Fruit fly (Drosophila melanogaster) whole organism, embryonic: ENCODE measurements around the gene Bro.

Source experiments
- BEAF-32 ChIP-seq: fragments of 200-800 bp; sonication (Bioruptor generic); optimal IDR thresholded peaks from 3 replicates; lab custom pipeline; 2017; ENCODE audit warnings: missing biosample characterization, missing genetic modification characterization, mild to moderate bottlenecking, moderate library complexity, missing genetic modification reagents
- Bgb ChIP-seq: fragments of 200-800 bp; sonication (Bioruptor generic); IDR thresholded peaks from 2 replicates; pipeline ENCODE4 v1.3.6; 2022; ENCODE audit warnings: missing biosample characterization, missing genetic modification characterization; ENCODE audit not compliant: partially characterized antibody
- BtbVII ChIP-seq: fragments of 200-800 bp; sonication (Bioruptor generic); optimal IDR thresholded peaks from 3 replicates; lab custom pipeline; 2017; ENCODE audit warnings: missing biosample characterization, mild to moderate bottlenecking, missing genetic modification characterization
- CG10462 ChIP-seq: fragments of 200-800 bp; sonication (Bioruptor generic); optimal IDR thresholded peaks from 2 replicates; lab custom pipeline; 2016; ENCODE audit warnings: missing biosample characterization, missing genetic modification characterization
- CG12104 ChIP-seq: fragments of 200-800 bp; sonication (Bioruptor generic); optimal IDR thresholded peaks from 3 replicates; lab custom pipeline; 2016; ENCODE audit warnings: missing biosample characterization, missing genetic modification characterization
- CG12299 ChIP-seq: fragments of 200-800 bp; sonication (Bioruptor generic); optimal IDR thresholded peaks from 2 replicates; lab custom pipeline; 2018; ENCODE audit warnings: missing biosample characterization, mild to moderate bottlenecking, missing genetic modification characterization
- CG1233 ChIP-seq: fragments of 200-800 bp; sonication (Bioruptor generic); optimal IDR thresholded peaks from 4 replicates; lab custom pipeline; 2018; ENCODE audit warnings: missing biosample characterization, mild to moderate bottlenecking, missing genetic modification characterization
- CG12391 ChIP-seq: fragments of 200-800 bp; sonication (Bioruptor generic); optimal IDR thresholded peaks from 3 replicates; lab custom pipeline; 2018; ENCODE audit warnings: missing biosample characterization, mild to moderate bottlenecking, missing genetic modification characterization, moderate library complexity
- CG12659 ChIP-seq: fragments of 200-800 bp; sonication (Bioruptor generic); optimal IDR thresholded peaks from 3 replicates; lab custom pipeline; 2017; ENCODE audit warnings: mild to moderate bottlenecking, missing biosample characterization, missing genetic modification reagents, missing genetic modification characterization
- CG13287 ChIP-seq: fragments of 200-800 bp; sonication (Bioruptor generic); IDR thresholded peaks from 2 replicates; pipeline ENCODE4 v1.3.6; 2022; ENCODE audit warnings: missing biosample characterization, missing genetic modification characterization; ENCODE audit not compliant: partially characterized antibody
- CG13296 ChIP-seq: fragments of 200-800 bp; sonication (Bioruptor generic); optimal IDR thresholded peaks from 3 replicates; lab custom pipeline; 2018; ENCODE audit warnings: missing biosample characterization, mild to moderate bottlenecking, missing genetic modification characterization
- CG15514 ChIP-seq: fragments of 200-800 bp; sonication (Bioruptor generic); optimal IDR thresholded peaks from 3 replicates; lab custom pipeline; 2017; ENCODE audit warnings: missing biosample characterization, missing genetic modification characterization, mild to moderate bottlenecking, moderate library complexity, missing genetic modification reagents
- CG17186 ChIP-seq: fragments of 200-800 bp; sonication (Bioruptor generic); optimal IDR thresholded peaks from 3 replicates; lab custom pipeline; 2017; ENCODE audit warnings: missing biosample characterization, missing genetic modification reagents, missing genetic modification characterization
- CG17385 ChIP-seq: fragments of 200-800 bp; sonication (Bioruptor generic); optimal IDR thresholded peaks from 3 replicates; lab custom pipeline; 2018; ENCODE audit warnings: missing biosample characterization, mild to moderate bottlenecking, missing genetic modification characterization
- CG2199 ChIP-seq: fragments of 200-800 bp; sonication (Bioruptor generic); IDR thresholded peaks from 3 replicates; pipeline ENCODE4 v1.3.6; 2022; ENCODE audit warnings: missing biosample characterization, missing genetic modification characterization
- CG2712 ChIP-seq: fragments of 200-800 bp; optimal IDR thresholded peaks from 3 replicates; lab custom pipeline; 2019; ENCODE audit warnings: missing biosample characterization, mild to moderate bottlenecking, missing genetic modification characterization, moderate library complexity
- CG33213 ChIP-seq: fragments of 200-800 bp; sonication (Bioruptor generic); optimal IDR thresholded peaks from 3 replicates; lab custom pipeline; 2016; ENCODE audit warnings: missing biosample characterization, missing genetic modification characterization
- CG34376 ChIP-seq: fragments of 200-800 bp; sonication (Bioruptor generic); optimal IDR thresholded peaks from 2 replicates; lab custom pipeline; 2018; ENCODE audit warnings: missing biosample characterization, mild to moderate bottlenecking, missing genetic modification characterization
- CG3847 ChIP-seq: fragments of 200-800 bp; sonication (Bioruptor generic); IDR thresholded peaks from 2 replicates; pipeline ENCODE4 v1.3.6; 2022; ENCODE audit warnings: missing biosample characterization, missing genetic modification characterization
- CG43689 ChIP-seq: fragments of 200-800 bp; sonication (Bioruptor generic); IDR thresholded peaks from 2 replicates; pipeline ENCODE4 v1.3.6; 2022; ENCODE audit warnings: missing biosample characterization, missing genetic modification characterization
- CG4617 ChIP-seq: fragments of 200-800 bp; sonication (Bioruptor generic); optimal IDR thresholded peaks from 3 replicates; lab custom pipeline; 2016; ENCODE audit warnings: missing biosample characterization, missing genetic modification characterization, borderline replicate concordance
- CG6689 ChIP-seq: fragments of 200-800 bp; sonication (Bioruptor generic); IDR thresholded peaks from 2 replicates; pipeline ENCODE4 v1.3.6; 2022; ENCODE audit warnings: missing biosample characterization, missing genetic modification characterization
- CG9727 ChIP-seq: fragments of 200-800 bp; sonication (Bioruptor generic); optimal IDR thresholded peaks from 3 replicates; lab custom pipeline; 2017; ENCODE audit warnings: missing biosample characterization, mild to moderate bottlenecking, missing genetic modification characterization
- Dp ChIP-seq: fragments of 200-800 bp; sonication (Bioruptor generic); optimal IDR thresholded peaks from 2 replicates; lab custom pipeline; 2018; ENCODE audit warnings: missing biosample characterization, mild to moderate bottlenecking, missing genetic modification characterization, moderate library complexity
- Ets65A ChIP-seq: fragments of 200-800 bp; sonication (Bioruptor generic); peaks from one replicate; lab custom pipeline; 2016; ENCODE audit warnings: missing biosample characterization, missing genetic modification characterization
- Hsf ChIP-seq: fragments of 200-800 bp; sonication (Bioruptor generic); optimal IDR thresholded peaks from 3 replicates; lab custom pipeline; 2016; ENCODE audit warnings: missing biosample characterization, missing genetic modification characterization
- Myb ChIP-seq: fragments of 200-800 bp; sonication (Bioruptor generic); optimal IDR thresholded peaks from 2 replicates; lab custom pipeline; 2016; ENCODE audit warnings: missing biosample characterization, missing genetic modification characterization
- NfI ChIP-seq: fragments of 200-800 bp; sonication (Bioruptor generic); optimal IDR thresholded peaks from 3 replicates; lab custom pipeline; 2018; ENCODE audit warnings: missing biosample characterization, mild to moderate bottlenecking, missing genetic modification characterization, moderate library complexity
- Scr ChIP-seq: fragments of 200-800 bp; sonication (Bioruptor generic); IDR thresholded peaks from 2 replicates; pipeline ENCODE4 v1.3.6; 2022; ENCODE audit warnings: missing biosample characterization, missing genetic modification characterization; ENCODE audit not compliant: partially characterized antibody
- Sry-β ChIP-seq: fragments of 200-800 bp; sonication (Bioruptor generic); optimal IDR thresholded peaks from 2 replicates; lab custom pipeline; 2018; ENCODE audit warnings: missing biosample characterization, mild to moderate bottlenecking, missing genetic modification characterization, moderate library complexity
- Vsx1 ChIP-seq: fragments of 200-800 bp; sonication (Bioruptor generic); optimal IDR thresholded peaks from 2 replicates; lab custom pipeline; 2017; ENCODE audit warnings: missing biosample characterization, mild to moderate bottlenecking, missing genetic modification characterization, missing genetic modification reagents
- YL-1 ChIP-seq: fragments of 200-800 bp; sonication (Bioruptor generic); optimal IDR thresholded peaks from 3 replicates; lab custom pipeline; 2017; ENCODE audit warnings: missing biosample characterization, mild to moderate bottlenecking, missing genetic modification characterization
- az2 ChIP-seq: fragments of 200-800 bp; sonication (Bioruptor generic); optimal IDR thresholded peaks from 3 replicates; lab custom pipeline; 2016; ENCODE audit warnings: missing biosample characterization, missing genetic modification characterization
- bigmax ChIP-seq: fragments of 200-800 bp; sonication (Bioruptor generic); optimal IDR thresholded peaks from 2 replicates; lab custom pipeline; 2018; ENCODE audit warnings: missing biosample characterization, mild to moderate bottlenecking, missing genetic modification characterization
- cg ChIP-seq: fragments of 200-800 bp; sonication (Bioruptor generic); optimal IDR thresholded peaks from 3 replicates; lab custom pipeline; 2019; ENCODE audit warnings: missing biosample characterization, mild to moderate bottlenecking, missing genetic modification characterization, moderate library complexity
- exex ChIP-seq: fragments of 200-800 bp; sonication (Bioruptor generic); optimal IDR thresholded peaks from 4 replicates; lab custom pipeline; 2018; ENCODE audit warnings: missing biosample characterization, mild to moderate bottlenecking, missing genetic modification characterization, moderate library complexity
- fd102C ChIP-seq: fragments of 200-800 bp; sonication (Bioruptor generic); optimal IDR thresholded peaks from 2 replicates; lab custom pipeline; 2018; ENCODE audit warnings: missing biosample characterization, mild to moderate bottlenecking, missing genetic modification characterization, moderate library complexity
- gce ChIP-seq: fragments of 200-800 bp; sonication (Bioruptor generic); IDR thresholded peaks from 3 replicates; pipeline ENCODE4 v1.3.6; 2022; ENCODE audit warnings: missing biosample characterization, missing genetic modification characterization
- grau ChIP-seq: fragments of 200-800 bp; optimal IDR thresholded peaks from 3 replicates; lab custom pipeline; 2019; ENCODE audit warnings: missing biosample characterization, mild to moderate bottlenecking, missing genetic modification characterization, moderate library complexity
- grn ChIP-seq: fragments of 200-800 bp; sonication (Bioruptor generic); optimal IDR thresholded peaks from 3 replicates; lab custom pipeline; 2017; ENCODE audit warnings: missing biosample characterization, missing genetic modification characterization
- gsb-n ChIP-seq: fragments of 200-800 bp; sonication (Bioruptor generic); optimal IDR thresholded peaks from 3 replicates; lab custom pipeline; 2018; ENCODE audit warnings: missing biosample characterization, mild to moderate bottlenecking, missing genetic modification characterization
- mirr ChIP-seq: fragments of 200-800 bp; sonication (Bioruptor generic); optimal IDR thresholded peaks from 3 replicates; lab custom pipeline; 2018; ENCODE audit warnings: missing biosample characterization, mild to moderate bottlenecking, missing genetic modification characterization
- nerfin-1 ChIP-seq: fragments of 200-800 bp; sonication (Bioruptor generic); optimal IDR thresholded peaks from 3 replicates; lab custom pipeline; 2019; ENCODE audit warnings: missing biosample characterization, mild to moderate bottlenecking, missing genetic modification characterization, moderate library complexity
- nmo ChIP-seq: fragments of 200-800 bp; sonication (Bioruptor generic); optimal IDR thresholded peaks from 2 replicates; lab custom pipeline; 2018; ENCODE audit warnings: missing biosample characterization, mild to moderate bottlenecking, missing genetic modification characterization, moderate library complexity
- pzg ChIP-seq: fragments of 200-800 bp; sonication (Bioruptor generic); optimal IDR thresholded peaks from 3 replicates; lab custom pipeline; 2018; ENCODE audit warnings: missing biosample characterization, mild to moderate bottlenecking, missing genetic modification characterization, moderate library complexity
- so ChIP-seq: fragments of 200-800 bp; sonication (Bioruptor generic); IDR thresholded peaks from 3 replicates; pipeline ENCODE4 v1.3.6; 2022; ENCODE audit warnings: missing biosample characterization, missing genetic modification characterization
- sug ChIP-seq: fragments of 200-800 bp; optimal IDR thresholded peaks from 2 replicates; lab custom pipeline; 2019; ENCODE audit warnings: missing biosample characterization, mild to moderate bottlenecking, missing genetic modification characterization, moderate library complexity
- wek ChIP-seq: fragments of 200-800 bp; sonication (Bioruptor generic); optimal IDR thresholded peaks from 3 replicates; lab custom pipeline; 2018; ENCODE audit warnings: missing biosample characterization, mild to moderate bottlenecking, missing genetic modification characterization, moderate library complexity

The Bro gene

dm6 chr3L:1602064-1602832 is 45.4 kb upstream of the Bro start, which contains the start of gene CG12104:
Gene CG12104, minus strand, starts transcription at chr3L:1602674.
- TF ChIP-seq sug (tag; lab: Kevin White, UChicago) (peak; percentile 91), CG33213 (GFP tag; lab: Kevin White, UChicago) (peak; percentile 31), mirr (GFP tag; lab: Kevin White, UChicago) (peak; percentile 64), CG34376 (GFP tag; lab: Kevin White, UChicago) (peak; percentile 55), Bgb (GFP tag; lab: Robert Waterston, UW) (peak; percentile 27; the same call in 1 of the 2 replicates), CG2199 (peak; percentile 68; the same call in 1 of the 3 replicates), nerfin-1 (tag; lab: Kevin White, UChicago) (peak; percentile 11), CG12659 (GFP tag; lab: Kevin White, UChicago) (peak; percentile 47), CG17186 (GFP tag; lab: Kevin White, UChicago) (peak; percentile 18), az2 (GFP tag; lab: Kevin White, UChicago) (no peak), nmo (peak; percentile 24), wek (GFP tag; lab: Kevin White, UChicago) (no peak), grn (GFP tag; lab: Kevin White, UChicago) (peak; percentile 79), CG12299 (peak; percentile 29), NfI (peak; percentile 44), Hsf (GFP tag; lab: Kevin White, UChicago) (no peak), exex (tag; lab: Kevin White, UChicago) (peak; percentile 99), CG6689 (GFP tag; lab: Robert Waterston, UW) (0 out of 2 replicates have a peak, but pooled peaks have one; percentile 8), so (GFP tag; lab: Robert Waterston, UW) (no peak), CG4617 (GFP tag; lab: Kevin White, UChicago) (peak; percentile 68), Ets65A (GFP tag; lab: Kevin White, UChicago) (peak; percentile 86), Sry-β (GFP tag; lab: Kevin White, UChicago) (peak; percentile 30), Vsx1 (GFP tag; lab: Kevin White, UChicago) (no peak), CG12391 (tag; lab: Kevin White, UChicago) (peak; percentile 37), gsb-n (tag; lab: Kevin White, UChicago) (peak; percentile 44), pzg (peak; percentile 58), gce (no peak), CG9727 (peak; percentile 42), CG43689 (GFP tag; lab: Robert Waterston, UW) (no peak), CG13296 (GFP tag; lab: Kevin White, UChicago) (peak; percentile 9), CG10462 (GFP tag; lab: Kevin White, UChicago) (peak; percentile 24), CG2712 (tag; lab: Kevin White, UChicago) (peak; percentile 48), CG13287 (GFP tag; lab: Robert Waterston, UW) (0 out of 2 replicates have a peak, but pooled peaks have one; percentile 20), Dp (GFP tag; lab: Kevin White, UChicago) (peak; percentile 20), YL-1 (GFP tag; lab: Kevin White, UChicago) (peak; percentile 41), cg (peak; percentile 79), fd102C (GFP tag; lab: Kevin White, UChicago) (no peak), CG15514 (GFP tag; lab: Kevin White, UChicago) (peak; percentile 99), CG3847 (no peak), CG1233 (GFP tag; lab: Kevin White, UChicago) (peak; percentile 38), grau (tag; lab: Kevin White, UChicago) (peak; percentile 37), bigmax (GFP tag; lab: Kevin White, UChicago) (no peak), BtbVII (no peak), BEAF-32 (GFP tag; lab: Kevin White, UChicago) (peak; percentile 12), CG17385 (GFP tag; lab: Kevin White, UChicago) (peak; percentile 41), Scr (GFP tag; lab: Robert Waterston, UW) (peak; percentile 21; the same call in 1 of the 2 replicates), Myb (GFP tag; lab: Kevin White, UChicago) (peak; percentile 82), CG12104 (GFP tag; lab: Kevin White, UChicago) (peak; percentile 88)
